Worm (Caenorhabditis elegans) whole organism, L1 larva: ENCODE measurements around the gene C47A4.5.
A peak's percentile ranks its signal among the peaks of the same experiment; 100 is the strongest.

ENCODE experiments used
- C04F5.9 ChIP-seq: sonication (generic microtip); optimal IDR thresholded peaks from 2 replicates; lab custom pipeline; 2016; ENCODE audit warnings: missing genetic modification characterization, missing compliant biosample characterization
- F16B12.6 ChIP-seq: fragments of 150-350 bp; optimal IDR thresholded peaks from 2 replicates; lab custom pipeline; 2014; ENCODE audit warnings: missing biosample characterization, missing genetic modification characterization
- Y116A8C.19 ChIP-seq: sonication (generic microtip); optimal IDR thresholded peaks from 2 replicates; lab custom pipeline; 2016; ENCODE audit warnings: missing compliant biosample characterization, missing genetic modification characterization, borderline replicate concordance
- aha-1 ChIP-seq: fragments of 150-350 bp; optimal IDR thresholded peaks from 2 replicates; lab custom pipeline; 2014; ENCODE audit warnings: missing biosample characterization, missing genetic modification characterization
- ama-1 ChIP-seq: fragments of 150-350 bp; optimal IDR thresholded peaks from 2 replicates; lab custom pipeline; 2014
- ceh-8 ChIP-seq: fragments of 200-800 bp; sonication (Bioruptor generic); optimal IDR thresholded peaks from 2 replicates; lab custom pipeline; 2018; ENCODE audit warnings: mild to moderate bottlenecking, missing genetic modification characterization, moderate library complexity, missing compliant biosample characterization
- ceh-82 ChIP-seq, 3 experiments: fragments of 150-350 bp in 1 of 3; sonication (generic microtip) in 2 of 3; optimal IDR thresholded peaks; 2 replicates each; lab custom pipeline; 2014 to 2017; ENCODE audit warnings: missing biosample characterization in 3 of 3, missing genetic modification characterization in 3 of 3
- ceh-90 ChIP-seq: sonication (generic microtip); optimal IDR thresholded peaks from 2 replicates; lab custom pipeline; 2016; ENCODE audit warnings: missing genetic modification characterization, missing compliant biosample characterization
- ces-1 ChIP-seq: fragments of 150-350 bp; optimal IDR thresholded peaks from 2 replicates; lab custom pipeline; 2014; ENCODE audit warnings: missing biosample characterization, missing genetic modification reagents, missing genetic modification characterization
- dsc-1 ChIP-seq: sonication (generic microtip); optimal IDR thresholded peaks from 2 replicates; lab custom pipeline; 2016; ENCODE audit warnings: mild to moderate bottlenecking, missing genetic modification characterization, missing compliant biosample characterization
- efl-1 ChIP-seq, 4 experiments: fragments of 150-350 bp; optimal IDR thresholded peaks in 3 of 4; peaks in 1 of 4; 1 replicate in 1 of 4; 2 replicates in 3 of 4; lab custom pipeline; 2014; ENCODE audit warnings: missing biosample characterization in 2 of 4, missing genetic modification characterization in 2 of 4, missing genetic modification reagents in 2 of 4
- egl-13 ChIP-seq: sonication (generic microtip); optimal IDR thresholded peaks from 2 replicates; lab custom pipeline; 2016; ENCODE audit warnings: missing genotype, missing genetic modification reagents, missing genetic modification characterization, missing compliant biosample characterization
- egl-27 ChIP-seq, 2 experiments: fragments of 150-350 bp in 1 of 2; sonication (generic microtip); optimal IDR thresholded peaks; 3 replicates each; lab custom pipeline; 2017 to 2018; ENCODE audit warnings: missing biosample characterization in 2 of 2, missing genetic modification characterization in 2 of 2, missing genetic modification reagents in 2 of 2
- ets-5 ChIP-seq: fragments of 200-800 bp; sonication (Bioruptor generic); IDR thresholded peaks from 2 replicates; pipeline ENCODE4 v1.3.6; 2022; ENCODE audit warnings: missing genetic modification characterization, missing compliant biosample characterization
- fkh-4 ChIP-seq: sonication (generic microtip); optimal IDR thresholded peaks from 2 replicates; lab custom pipeline; 2016; ENCODE audit warnings: missing compliant biosample characterization, missing genetic modification characterization, borderline replicate concordance
- fkh-8 ChIP-seq: sonication (generic microtip); optimal IDR thresholded peaks from 2 replicates; lab custom pipeline; 2016; ENCODE audit warnings: mild to moderate bottlenecking, missing genetic modification characterization, missing compliant biosample characterization
- fos-1 ChIP-seq: fragments of 150-350 bp; optimal IDR thresholded peaks from 2 replicates; lab custom pipeline; 2014; ENCODE audit warnings: missing biosample characterization, missing genetic modification characterization
- grh-1 ChIP-seq: fragments of 200-800 bp; sonication (Bioruptor generic); IDR thresholded peaks from 2 replicates; pipeline ENCODE4 v1.3.6; 2022; ENCODE audit warnings: missing genetic modification reagents, missing genetic modification characterization, missing compliant biosample characterization
- hlh-17 ChIP-seq: fragments of 200-800 bp; sonication (Bioruptor generic); optimal IDR thresholded peaks from 2 replicates; lab custom pipeline; 2018; ENCODE audit warnings: missing genetic modification characterization, mild to moderate bottlenecking, missing compliant biosample characterization, moderate library complexity, borderline replicate concordance
- hlh-4 ChIP-seq: sonication (generic microtip); optimal IDR thresholded peaks from 2 replicates; lab custom pipeline; 2016; ENCODE audit warnings: mild to moderate bottlenecking, missing genetic modification characterization, missing compliant biosample characterization
- irx-1 ChIP-seq: sonication (generic microtip); optimal IDR thresholded peaks from 2 replicates; lab custom pipeline; 2016; ENCODE audit warnings: missing genetic modification characterization, missing compliant biosample characterization
- lin-13 ChIP-seq: fragments of 150-350 bp; optimal IDR thresholded peaks from 2 replicates; lab custom pipeline; 2014; ENCODE audit warnings: missing biosample characterization, missing genetic modification reagents, missing genetic modification characterization
- lin-35 ChIP-seq, 2 experiments: fragments of 150-350 bp; optimal IDR thresholded peaks; 2 replicates each; lab custom pipeline; 2014; ENCODE audit warnings: missing biosample characterization in 2 of 2, missing genetic modification characterization in 2 of 2, missing genetic modification reagents in 2 of 2
- lir-3 ChIP-seq: sonication (generic microtip); optimal IDR thresholded peaks from 2 replicates; lab custom pipeline; 2016; ENCODE audit warnings: mild to moderate bottlenecking, missing genetic modification characterization, moderate library complexity, missing compliant biosample characterization; ENCODE audit not compliant: poor library complexity
- lsy-2 ChIP-seq, 2 experiments: fragments of 150-350 bp; optimal IDR thresholded peaks; 2 replicates each; lab custom pipeline; 2014; ENCODE audit warnings: missing biosample characterization in 2 of 2, missing genetic modification characterization in 2 of 2
- mdl-1 ChIP-seq, 2 experiments: fragments of 150-350 bp; optimal IDR thresholded peaks; 2 replicates each; lab custom pipeline; 2014 to 2017; ENCODE audit warnings: missing biosample characterization in 2 of 2, missing genetic modification characterization in 2 of 2, inconsistent platforms in 1 of 2
- mep-1 ChIP-seq: fragments of 150-350 bp; optimal IDR thresholded peaks from 2 replicates; lab custom pipeline; 2014; ENCODE audit warnings: missing biosample characterization, missing genetic modification characterization
- nhr-11 ChIP-seq: fragments of 150-350 bp; optimal IDR thresholded peaks from 2 replicates; lab custom pipeline; 2014; ENCODE audit warnings: missing biosample characterization, missing genetic modification characterization
- nhr-12 ChIP-seq: sonication (generic microtip); optimal IDR thresholded peaks from 2 replicates; lab custom pipeline; 2017; ENCODE audit warnings: missing biosample characterization, missing genetic modification characterization
- nhr-19 ChIP-seq: fragments of 200-800 bp; sonication (Bioruptor generic); conservative IDR thresholded peaks from 2 replicates; pipeline ENCODE4 v1.3.6; 2022; ENCODE audit warnings: missing genetic modification characterization, missing compliant biosample characterization
- nhr-47 ChIP-seq: sonication (generic microtip); optimal IDR thresholded peaks from 2 replicates; lab custom pipeline; 2016; ENCODE audit warnings: mild to moderate bottlenecking, missing genetic modification characterization, moderate library complexity, missing compliant biosample characterization
- nhr-71 ChIP-seq: sonication (generic microtip); optimal IDR thresholded peaks from 2 replicates; lab custom pipeline; 2016; ENCODE audit warnings: mild to moderate bottlenecking, missing genetic modification characterization, moderate library complexity, missing compliant biosample characterization
- nhr-76 ChIP-seq: sonication (generic microtip); optimal IDR thresholded peaks from 2 replicates; lab custom pipeline; 2017; ENCODE audit warnings: missing biosample characterization, missing genetic modification characterization
- nhr-77 ChIP-seq: fragments of 150-350 bp; optimal IDR thresholded peaks from 2 replicates; lab custom pipeline; 2014; ENCODE audit warnings: missing biosample characterization, missing genetic modification characterization
- nhr-90 ChIP-seq: sonication (generic microtip); optimal IDR thresholded peaks from 2 replicates; lab custom pipeline; 2016; ENCODE audit warnings: mild to moderate bottlenecking, missing genetic modification characterization, missing compliant biosample characterization; ENCODE audit not compliant: poor library complexity
- pqm-1 ChIP-seq: sonication (generic microtip); optimal IDR thresholded peaks from 3 replicates; lab custom pipeline; 2017; ENCODE audit warnings: missing biosample characterization, missing genetic modification characterization
- snpc-4 ChIP-seq: fragments of 150-350 bp; optimal IDR thresholded peaks from 2 replicates; lab custom pipeline; 2014; ENCODE audit warnings: missing biosample characterization, missing genetic modification characterization
- tlp-1 ChIP-seq: fragments of 150-350 bp; optimal IDR thresholded peaks from 2 replicates; lab custom pipeline; 2014; ENCODE audit warnings: missing biosample characterization, missing genetic modification characterization
- unc-130 ChIP-seq: fragments of 150-350 bp; optimal IDR thresholded peaks from 2 replicates; lab custom pipeline; 2017; ENCODE audit warnings: missing biosample characterization, missing genetic modification characterization, inconsistent platforms
- unc-30 ChIP-seq: sonication (generic microtip); optimal IDR thresholded peaks from 2 replicates; lab custom pipeline; 2017; ENCODE audit warnings: missing biosample characterization, missing genetic modification characterization
- unc-98 ChIP-seq: fragments of 200-800 bp; sonication (Bioruptor generic); IDR thresholded peaks from 2 replicates; pipeline ENCODE4 v1.3.6; 2022; ENCODE audit warnings: missing genetic modification characterization, missing compliant biosample characterization
- xbp-1 ChIP-seq: sonication (generic microtip); optimal IDR thresholded peaks from 2 replicates; lab custom pipeline; 2016; ENCODE audit warnings: missing genetic modification characterization, missing compliant biosample characterization
- zag-1 ChIP-seq: fragments of 150-350 bp; optimal IDR thresholded peaks from 2 replicates; lab custom pipeline; 2014; ENCODE audit warnings: missing biosample characterization, missing genetic modification characterization
- zip-4 ChIP-seq: fragments of 200-800 bp; sonication (Bioruptor generic); optimal IDR thresholded peaks from 2 replicates; lab custom pipeline; 2018; ENCODE audit warnings: mild to moderate bottlenecking, missing genetic modification characterization, moderate library complexity, missing compliant biosample characterization

Gene C47A4.5

ce11 chrIV:13764708-13765107 is 19.2 kb downstream of the C47A4.5 start:
- TF ChIP-seq nhr-11 (tag; lab: Kevin White, UChicago), result no peak
- no peak for TF ChIP-seq ets-5 (GFP tag; lab: Robert Waterston, UW)
- TF ChIP-seq mep-1 (tag; lab: Kevin White, UChicago), result no peak
- TF ChIP-seq F16B12.6 (tag; lab: Kevin White, UChicago), result no peak
- TF ChIP-seq Y116A8C.19 (tag; lab: Kevin White, UChicago), result no peak
- TF ChIP-seq zag-1 (tag; lab: Kevin White, UChicago), result no peak
- TF ChIP-seq tlp-1 (tag; lab: Kevin White, UChicago), result no peak
- TF ChIP-seq mdl-1 (tag; optimal IDR thresholded peaks at IDR 0.05; lab: Kevin White, UChicago), result no peak
- TF ChIP-seq nhr-12 (tag; lab: Kevin White, UChicago), result no peak
- no peak for TF ChIP-seq ceh-82 (tag; optimal IDR thresholded peaks at IDR 0.05; lab: Kevin White, UChicago)
- TF ChIP-seq nhr-77, result no peak
- no peak for TF ChIP-seq lir-3
- TF ChIP-seq hlh-17 (GFP tag; lab: Kevin White, UChicago), result no peak
- no peak for TF ChIP-seq unc-130
- no peak for TF ChIP-seq ceh-90
- TF ChIP-seq lsy-2 (tag; optimal IDR thresholded peaks at IDR 0.05; lab: Kevin White, UChicago), result no peak
- no peak for TF ChIP-seq nhr-71 (tag; lab: Kevin White, UChicago)

ce11 chrIV:13774578-13774977 is 29.1 kb downstream of the C47A4.5 start, which contains the start of gene Y45F10D.2:
Y45F10D.2 (minus strand) TSS chrIV:13774678.
- TF ChIP-seq efl-1 (optimal IDR thresholded peaks at IDR 0.05; lab: Kevin White, UChicago) (no peak), efl-1 (GFP tag; optimal IDR thresholded peaks at IDR 0.05 in 1 of 2; lab: Kevin White, UChicago) (peak in 1 of 2 experiments; percentile 57), grh-1 (GFP tag; lab: Robert Waterston, UW) (no peak)

ce11 chrIV:13776115-13776514 is 30.6 kb downstream of the C47A4.5 start, which contains the start of gene Y45F10D.16:
Y45F10D.16 (plus strand) TSS chrIV:13776415.
- no peak for TF ChIP-seq nhr-90 (tag; lab: Kevin White, UChicago)
- TF ChIP-seq unc-30 (tag; lab: Kevin White, UChicago), result no peak
- TF ChIP-seq ets-5 (GFP tag; lab: Robert Waterston, UW), result no peak
- TF ChIP-seq ceh-82 (tag; optimal IDR thresholded peaks at IDR 0.05; lab: Kevin White, UChicago), result no peak
- TF ChIP-seq xbp-1, result no peak
- no peak for TF ChIP-seq ceh-8 (GFP tag; lab: Kevin White, UChicago)

- no peak for TF ChIP-seq ets-5 (GFP tag; lab: Robert Waterston, UW)
- TF ChIP-seq aha-1, result no peak
- TF ChIP-seq fkh-8 (tag; lab: Kevin White, UChicago), result no peak
- TF ChIP-seq efl-1 (optimal IDR thresholded peaks at IDR 0.05; lab: Kevin White, UChicago), result no peak
- TF ChIP-seq efl-1 (GFP tag; optimal IDR thresholded peaks at IDR 0.05 in 1 of 2; lab: Kevin White, UChicago), result peak in 1 of 2 experiments; percentile 68
- TF ChIP-seq pqm-1 (tag; lab: Kevin White, UChicago), result no peak
- no peak for TF ChIP-seq zip-4 (GFP tag; lab: Kevin White, UChicago)
- TF ChIP-seq zag-1 (tag; lab: Kevin White, UChicago), result no peak
- no peak for TF ChIP-seq irx-1
Measured at ce11 chrIV:13776745-13777144, 31.2 kb downstream of the C47A4.5 start.

- TF ChIP-seq ceh-8 (GFP tag; lab: Kevin White, UChicago) (no peak), lin-13 (GFP tag; lab: Kevin White, UChicago) (peak; percentile 76), ces-1 (GFP tag; lab: Kevin White, UChicago) (no peak), fos-1 (tag; lab: Kevin White, UChicago) (peak; percentile 49), F16B12.6 (tag; lab: Kevin White, UChicago) (peak; percentile 66), egl-13 (tag; lab: Kevin White, UChicago) (peak; percentile 48), nhr-19 (peak; percentile 62), lin-35 (GFP tag; optimal IDR thresholded peaks at IDR 0.05; lab: Kevin White, UChicago) (peak; percentile 80 to 90), grh-1 (GFP tag; lab: Robert Waterston, UW) (no peak), zip-4 (GFP tag; lab: Kevin White, UChicago) (no peak), tlp-1 (tag; lab: Kevin White, UChicago) (no peak), nhr-47 (tag; lab: Kevin White, UChicago) (peak; percentile 79), nhr-76 (tag; lab: Kevin White, UChicago) (no peak), nhr-11 (tag; lab: Kevin White, UChicago) (no peak), dsc-1 (tag; lab: Kevin White, UChicago) (peak; percentile 53), snpc-4 (peak; percentile 42), hlh-4 (tag; lab: Kevin White, UChicago) (no peak), unc-98 (GFP tag; lab: Robert Waterston, UW) (no peak), ama-1 (lab: Kevin White, UChicago) (no peak), C04F5.9 (no peak), ets-5 (GFP tag; lab: Robert Waterston, UW) (no peak), egl-27 (tag; optimal IDR thresholded peaks at IDR 0.05; lab: Kevin White, UChicago) (no peak), lsy-2 (tag; optimal IDR thresholded peaks at IDR 0.05; lab: Kevin White, UChicago) (peak; percentile 88 to 94), fkh-4 (tag; lab: Kevin White, UChicago) (no peak)
Measured at ce11 chrIV:13777480-13777879, 32.0 kb downstream of the C47A4.5 start, which contains the start of gene rpl-18. rpl-18 (plus strand) TSS chrIV:13777865.
